Worm (Caenorhabditis elegans): ENCODE measurements around the gene ostb-1.

- TF ChIP-seq med-1 (GFP tag; optimal IDR thresholded peaks at IDR 0.05; ENCODE audit: insufficient read depth) (no peak), ztf-23 (GFP tag; IDR thresholded peaks at IDR 0.05) (no peak)
Observed at ce11 chrII:7817580-7817979, 46.7 kb upstream of the ostb-1 start.
